Worm (Caenorhabditis elegans): ENCODE measurements around the gene abt-4.
A peak's percentile ranks its signal among the peaks of the same experiment; 100 is the strongest.

abt-4 gene

DNA sequence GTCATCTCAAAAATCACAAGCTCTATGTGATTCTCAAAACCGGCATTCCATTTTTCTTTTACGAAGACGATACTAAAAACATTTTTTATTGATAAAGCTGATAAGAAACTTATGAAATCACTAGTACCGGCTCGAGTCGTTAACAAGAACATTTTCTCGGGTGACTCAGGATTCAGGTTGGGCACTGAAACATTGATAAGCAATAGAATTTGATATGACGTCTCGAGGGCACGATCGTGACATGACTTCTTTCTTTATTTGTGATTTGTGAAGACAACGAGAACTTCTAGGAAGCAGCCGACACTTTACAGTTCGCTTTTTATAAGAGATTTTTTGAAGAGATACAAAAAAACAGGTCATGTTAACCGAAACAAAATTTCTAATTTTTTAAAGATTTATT is 3.2 kb upstream of the abt-4 start:
- TF ChIP-seq ham-2 (GFP tag; optimal IDR thresholded peaks at IDR 0.05) = no peak
- no peak for TF ChIP-seq M03D4.4 (tag; optimal IDR thresholded peaks at IDR 0.05)
- TF ChIP-seq nhr-28 (tag; optimal IDR thresholded peaks at IDR 0.05) = no peak
- no peak for TF ChIP-seq bed-3 (GFP tag; optimal IDR thresholded peaks at IDR 0.05)
- no peak for TF ChIP-seq nhr-76 (tag; optimal IDR thresholded peaks at IDR 0.05)
- TF ChIP-seq unc-120 (tag; optimal IDR thresholded peaks at IDR 0.05; ENCODE audit: poor library complexity, severe bottlenecking) = no peak
- TF ChIP-seq ceh-43 (GFP tag; optimal IDR thresholded peaks at IDR 0.05) = no peak
- TF ChIP-seq ztf-11 (tag; optimal IDR thresholded peaks at IDR 0.05) = no peak
- no peak for TF ChIP-seq mab-5 (tag; optimal IDR thresholded peaks at IDR 0.05)
- no peak for TF ChIP-seq nhr-2 (tag; optimal IDR thresholded peaks at IDR 0.05)
- TF ChIP-seq lsy-2 (tag; optimal IDR thresholded peaks at IDR 0.05) = no peak
- TF ChIP-seq ceh-39 (tag; optimal IDR thresholded peaks at IDR 0.05) = no peak
- no peak for TF ChIP-seq blmp-1 (tag; optimal IDR thresholded peaks at IDR 0.05)

DNA sequence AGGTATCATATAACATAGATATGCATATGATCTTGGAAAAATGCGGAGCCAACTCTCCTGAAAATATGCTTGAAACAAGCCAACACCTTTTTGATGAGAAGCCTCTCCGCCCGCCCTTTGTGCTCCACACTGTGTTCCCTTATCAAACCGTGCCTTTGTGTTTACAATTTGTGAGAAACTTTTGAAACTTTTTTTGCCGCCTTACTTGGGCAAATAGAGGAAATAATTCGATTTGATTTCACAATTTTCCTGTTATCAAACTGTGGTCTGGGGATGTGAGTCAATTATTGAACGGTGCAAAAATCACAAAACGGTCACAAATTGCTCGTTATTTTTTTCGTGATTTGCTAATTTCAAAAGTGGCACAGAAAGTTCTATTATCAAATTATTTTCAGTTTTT is 2.1 kb upstream of the abt-4 start:
- no peak for TF ChIP-seq ztf-11 (tag; optimal IDR thresholded peaks at IDR 0.05)
- no peak for TF ChIP-seq drap-1 (GFP tag; optimal IDR thresholded peaks at IDR 0.05)
- TF ChIP-seq lsy-2 (tag; optimal IDR thresholded peaks at IDR 0.05) = no peak

DNA sequence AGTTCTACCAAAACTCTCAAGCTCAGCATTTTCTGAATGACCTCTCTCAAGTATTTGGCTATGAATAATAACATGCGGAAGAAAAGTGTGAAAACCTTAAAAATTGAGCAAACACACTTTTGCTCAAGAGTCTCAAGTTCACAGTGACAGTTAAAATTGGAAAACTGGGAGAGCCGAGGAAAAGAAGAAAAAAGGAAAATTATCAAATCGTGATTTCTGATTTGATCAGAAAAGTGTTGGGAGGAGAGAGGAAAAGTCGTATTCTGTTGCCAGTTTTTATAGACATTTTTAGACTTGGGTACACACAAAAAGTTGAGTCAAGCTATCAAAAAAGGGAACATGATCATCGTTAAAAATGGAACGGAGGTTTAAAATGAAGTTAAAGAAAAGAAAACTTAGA is 720 bp upstream of the abt-4 start:
- no peak for TF ChIP-seq ceh-83 (GFP tag; optimal IDR thresholded peaks at IDR 0.05)
- TF ChIP-seq sem-2 (GFP tag; optimal IDR thresholded peaks at IDR 0.05) = no peak
- no peak for TF ChIP-seq flh-1 (GFP tag; optimal IDR thresholded peaks at IDR 0.05)
- TF ChIP-seq blmp-1 (tag; optimal IDR thresholded peaks at IDR 0.05) = no peak
- TF ChIP-seq M03D4.4 (tag; optimal IDR thresholded peaks at IDR 0.05) = no peak
- no peak for TF ChIP-seq elt-3 (tag; optimal IDR thresholded peaks at IDR 0.05)
- TF ChIP-seq lsy-2 (tag; optimal IDR thresholded peaks at IDR 0.05) = no peak
- TF ChIP-seq snpc-4 (tag; optimal IDR thresholded peaks at IDR 0.05) = no peak
- no peak for TF ChIP-seq lin-13 (tag; optimal IDR thresholded peaks at IDR 0.05)
- TF ChIP-seq nhr-28 (tag; optimal IDR thresholded peaks at IDR 0.05) = no peak
- no peak for TF ChIP-seq mls-2 (tag; optimal IDR thresholded peaks at IDR 0.05)
- no peak for TF ChIP-seq cnd-1 (tag; optimal IDR thresholded peaks at IDR 0.05)
- TF ChIP-seq lin-32 (GFP tag; optimal IDR thresholded peaks at IDR 0.05) = no peak
- TF ChIP-seq ceh-43 (GFP tag; optimal IDR thresholded peaks at IDR 0.05) = no peak
- no peak for TF ChIP-seq ces-1 (GFP tag; optimal IDR thresholded peaks at IDR 0.05)
- TF ChIP-seq ztf-11 (tag; optimal IDR thresholded peaks at IDR 0.05) = no peak
- no peak for TF ChIP-seq unc-62 (GFP tag; optimal IDR thresholded peaks at IDR 0.05)
- no peak for TF ChIP-seq ham-2 (GFP tag; optimal IDR thresholded peaks at IDR 0.05)

DNA sequence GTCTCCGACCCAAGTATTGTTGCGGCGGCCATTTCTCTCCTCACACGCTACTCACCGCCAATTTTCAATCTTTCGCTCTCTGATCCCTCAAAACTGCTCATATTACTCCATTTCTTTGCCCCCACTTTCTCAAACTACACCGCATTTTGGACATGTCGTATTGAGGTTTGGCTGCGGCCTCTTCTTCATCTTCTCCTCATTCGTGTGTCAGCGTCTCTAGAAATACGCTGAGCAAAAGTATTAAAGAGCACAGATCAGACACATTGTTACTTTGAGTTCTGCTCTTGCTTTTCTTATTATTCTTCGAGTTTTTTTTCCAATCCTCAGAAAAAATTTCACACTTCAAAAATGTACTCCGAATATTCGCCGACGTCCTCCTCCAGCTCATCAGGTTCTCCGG is 10.5 kb downstream of the abt-4 start:
- no peak for TF ChIP-seq hlh-1 (tag; optimal IDR thresholded peaks at IDR 0.05)
- TF ChIP-seq lin-13 (tag; optimal IDR thresholded peaks at IDR 0.05) = no peak
- TF ChIP-seq nhr-237 (tag; optimal IDR thresholded peaks at IDR 0.05) = no peak
- no peak for TF ChIP-seq cnd-1 (tag; optimal IDR thresholded peaks at IDR 0.05)
- TF ChIP-seq ceh-39 (tag; optimal IDR thresholded peaks at IDR 0.05) = no peak
- no peak for TF ChIP-seq elt-3 (tag; optimal IDR thresholded peaks at IDR 0.05)
- TF ChIP-seq nhr-2 (tag; optimal IDR thresholded peaks at IDR 0.05) = no peak
- no peak for TF ChIP-seq elt-1 (tag; optimal IDR thresholded peaks at IDR 0.05; ENCODE audit: borderline replicate concordance, insufficient read depth)
- TF ChIP-seq nhr-76 (tag; optimal IDR thresholded peaks at IDR 0.05) = no peak
- TF ChIP-seq ztf-11 (tag; optimal IDR thresholded peaks at IDR 0.05) = no peak
- TF ChIP-seq lin-32 (GFP tag; optimal IDR thresholded peaks at IDR 0.05) = no peak
- TF ChIP-seq M03D4.4 (tag; optimal IDR thresholded peaks at IDR 0.05) = no peak
- TF ChIP-seq nhr-28 (tag; optimal IDR thresholded peaks at IDR 0.05) = no peak
- TF ChIP-seq mls-2 (tag; optimal IDR thresholded peaks at IDR 0.05) = no peak
- TF ChIP-seq snpc-4 (tag; optimal IDR thresholded peaks at IDR 0.05) = no peak
- no peak for TF ChIP-seq sem-2 (GFP tag; optimal IDR thresholded peaks at IDR 0.05)
- TF ChIP-seq lsy-2 (tag; optimal IDR thresholded peaks at IDR 0.05) = no peak
- TF ChIP-seq bed-3 (GFP tag; optimal IDR thresholded peaks at IDR 0.05) = no peak
- no peak for TF ChIP-seq ceh-43 (GFP tag; optimal IDR thresholded peaks at IDR 0.05)

DNA sequence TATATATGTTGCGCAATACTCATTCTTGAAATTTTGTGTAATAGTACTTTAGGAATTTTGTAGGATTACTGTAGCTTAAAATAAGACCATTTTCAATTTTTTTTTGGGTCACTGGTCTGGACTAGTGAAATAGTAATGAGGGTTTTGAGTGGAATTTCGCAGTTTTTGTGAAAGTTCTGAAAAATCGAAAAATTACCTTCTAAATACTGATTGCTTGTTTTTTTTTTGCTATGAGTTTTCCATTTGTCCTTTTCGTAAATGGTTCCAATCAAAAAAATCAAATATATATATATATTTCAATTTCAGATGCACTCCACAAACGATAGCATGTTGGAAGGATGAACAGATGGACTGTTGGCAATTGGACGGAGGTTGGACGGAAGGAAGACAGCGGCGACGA is 18.1 kb downstream of the abt-4 start, which contains the start of gene nhr-15:
Gene nhr-15 (plus strand): TSS at position 301 of the 400 bp plus-strand sequence.
- no peak for TF ChIP-seq drap-1 (GFP tag; optimal IDR thresholded peaks at IDR 0.05)
- peak; percentile 77 for TF ChIP-seq zip-8 (tag; optimal IDR thresholded peaks at IDR 0.05)
- TF ChIP-seq nhr-12 (tag; optimal IDR thresholded peaks at IDR 0.05) = no peak
- no peak for TF ChIP-seq hlh-1 (tag; optimal IDR thresholded peaks at IDR 0.05)
